Worm (Caenorhabditis elegans) whole organism, young adult: Measurements from ENCODE around the gene kin-36.

ENCODE experiments used
- C17E4.6 ChIP-seq: fragments of 200-800 bp; sonication (Bioruptor generic); IDR thresholded peaks from 2 replicates; pipeline ENCODE4 v1.3.6; 2022; ENCODE audit warnings: missing genetic modification reagents, missing genetic modification characterization, missing compliant biosample characterization
- F33H1.4 ChIP-seq: fragments of 200-800 bp; sonication (Bioruptor generic); IDR thresholded peaks from 2 replicates; pipeline ENCODE4 v1.3.6; 2022; ENCODE audit warnings: missing genetic modification reagents, missing genetic modification characterization, missing compliant biosample characterization
- F55B11.4 ChIP-seq: sonication (generic microtip); optimal IDR thresholded peaks from 2 replicates; lab custom pipeline; 2016; ENCODE audit warnings: missing compliant biosample characterization, missing genetic modification characterization, borderline replicate concordance; ENCODE audit not compliant: insufficient read depth
- F57C9.4 ChIP-seq: sonication (generic microtip); optimal IDR thresholded peaks from 2 replicates; lab custom pipeline; 2017; ENCODE audit warnings: mild to moderate bottlenecking, missing genetic modification characterization, missing compliant biosample characterization
- T07F8.4 ChIP-seq: sonication (generic microtip); optimal IDR thresholded peaks from 2 replicates; lab custom pipeline; 2016; ENCODE audit warnings: mild to moderate bottlenecking, missing genetic modification characterization, moderate library complexity, missing compliant biosample characterization
- T26A5.8 ChIP-seq: sonication (generic microtip); optimal IDR thresholded peaks from 2 replicates; lab custom pipeline; 2016; ENCODE audit warnings: missing genetic modification characterization, missing compliant biosample characterization
- Y56A3A.18 ChIP-seq: fragments of 200-800 bp; sonication (Bioruptor generic); IDR thresholded peaks from 2 replicates; pipeline ENCODE4 v1.3.6; 2022; ENCODE audit warnings: missing genetic modification reagents, missing genetic modification characterization, missing compliant biosample characterization
- Y67H2A.10 ChIP-seq: fragments of 200-800 bp; sonication (Bioruptor generic); conservative IDR thresholded peaks from 2 replicates; pipeline ENCODE4 v1.3.6; 2022; ENCODE audit warnings: missing genetic modification reagents, missing genetic modification characterization, missing compliant biosample characterization
- Y79H2A.3 ChIP-seq: fragments of 200-800 bp; sonication (Bioruptor generic); conservative IDR thresholded peaks from 2 replicates; pipeline ENCODE4 v1.3.6; 2022; ENCODE audit warnings: missing genetic modification reagents, missing genetic modification characterization, missing compliant biosample characterization
- Y95B8A.8 ChIP-seq: fragments of 200-800 bp; sonication (Bioruptor generic); IDR thresholded peaks from 2 replicates; pipeline ENCODE4 v1.3.6; 2022; ENCODE audit warnings: missing genetic modification reagents, missing genetic modification characterization, missing compliant biosample characterization
- atf-7 ChIP-seq: sonication (generic microtip); optimal IDR thresholded peaks from 2 replicates; lab custom pipeline; 2017; ENCODE audit warnings: mild to moderate bottlenecking, missing genetic modification characterization, missing compliant biosample characterization
- attf-3 ChIP-seq: fragments of 200-800 bp; sonication (Bioruptor generic); conservative IDR thresholded peaks from 2 replicates; pipeline ENCODE4 v1.3.6; 2022; ENCODE audit warnings: missing genetic modification reagents, missing genetic modification characterization, missing compliant biosample characterization
- ceh-40 ChIP-seq: fragments of 200-800 bp; sonication (Bioruptor generic); IDR thresholded peaks from 2 replicates; pipeline ENCODE4 v1.3.6; 2022; ENCODE audit warnings: missing genetic modification characterization, missing compliant biosample characterization
- dpff-1 ChIP-seq: sonication (generic microtip); optimal IDR thresholded peaks from 2 replicates; lab custom pipeline; 2017; ENCODE audit warnings: mild to moderate bottlenecking, missing genetic modification characterization, missing compliant biosample characterization
- efl-1 ChIP-seq: fragments of 150-350 bp; optimal IDR thresholded peaks from 2 replicates; lab custom pipeline; 2014; ENCODE audit warnings: missing biosample characterization, missing genetic modification reagents, missing genetic modification characterization
- egl-44 ChIP-seq: fragments of 200-800 bp; sonication (Bioruptor generic); IDR thresholded peaks from 2 replicates; pipeline ENCODE4 v1.3.6; 2022; ENCODE audit warnings: missing genetic modification reagents, missing genetic modification characterization, missing compliant biosample characterization
- egrh-3 ChIP-seq: fragments of 200-800 bp; sonication (Bioruptor generic); IDR thresholded peaks from 2 replicates; pipeline ENCODE4 v1.3.6; 2022; ENCODE audit warnings: missing genetic modification reagents, missing genetic modification characterization, missing compliant biosample characterization
- ets-4 ChIP-seq: fragments of 200-800 bp; sonication (Bioruptor generic); optimal IDR thresholded peaks from 2 replicates; lab custom pipeline; 2018; ENCODE audit warnings: mild to moderate bottlenecking, missing genetic modification characterization, missing compliant biosample characterization
- gei-17 ChIP-seq: fragments of 200-800 bp; sonication (Bioruptor generic); optimal IDR thresholded peaks from 2 replicates; lab custom pipeline; 2018; ENCODE audit warnings: mild to moderate bottlenecking, missing genetic modification characterization, missing compliant biosample characterization
- him-1 ChIP-seq: sonication (generic microtip); optimal IDR thresholded peaks from 2 replicates; lab custom pipeline; 2016; ENCODE audit warnings: missing genotype, missing genetic modification reagents, missing genetic modification characterization, missing compliant biosample characterization
- hmg-1.2 ChIP-seq: fragments of 200-800 bp; sonication (Bioruptor generic); IDR thresholded peaks from 2 replicates; pipeline ENCODE4 v1.3.6; 2022; ENCODE audit warnings: missing genetic modification reagents, missing genetic modification characterization, missing compliant biosample characterization
- hmg-20 ChIP-seq: fragments of 200-800 bp; sonication (Bioruptor generic); IDR thresholded peaks from 2 replicates; pipeline ENCODE4 v1.3.6; 2022; ENCODE audit warnings: missing genetic modification reagents, missing genetic modification characterization, missing compliant biosample characterization
- hsf-1 ChIP-seq: fragments of 200-800 bp; sonication (Bioruptor generic); IDR thresholded peaks from 2 replicates; pipeline ENCODE4 v1.3.6; 2022; ENCODE audit warnings: missing genetic modification reagents, missing genetic modification characterization, missing compliant biosample characterization
- let-526 ChIP-seq: fragments of 200-800 bp; sonication (Bioruptor generic); IDR thresholded peaks from 2 replicates; pipeline ENCODE4 v1.3.6; 2022; ENCODE audit warnings: missing genetic modification reagents, missing genetic modification characterization, missing compliant biosample characterization
- lin-54 ChIP-seq: fragments of 200-800 bp; sonication (Bioruptor generic); optimal IDR thresholded peaks from 2 replicates; lab custom pipeline; 2018; ENCODE audit warnings: mild to moderate bottlenecking, missing genetic modification characterization, missing compliant biosample characterization
- lir-1 ChIP-seq: fragments of 200-800 bp; sonication (Bioruptor generic); conservative IDR thresholded peaks from 2 replicates; pipeline ENCODE4 v1.3.6; 2022; ENCODE audit warnings: missing genetic modification reagents, missing genetic modification characterization, missing compliant biosample characterization
- lsy-27 ChIP-seq: sonication (generic microtip); optimal IDR thresholded peaks from 2 replicates; lab custom pipeline; 2017; ENCODE audit warnings: missing genetic modification characterization, mild to moderate bottlenecking, missing compliant biosample characterization, antibody characterized with exemption, missing genotype, borderline replicate concordance; ENCODE audit not compliant: insufficient read depth
- madf-10 ChIP-seq: sonication (generic microtip); optimal IDR thresholded peaks from 2 replicates; lab custom pipeline; 2016; ENCODE audit warnings: mild to moderate bottlenecking, missing genetic modification characterization, missing compliant biosample characterization
- madf-6 ChIP-seq: fragments of 200-800 bp; sonication (Bioruptor generic); IDR thresholded peaks from 2 replicates; pipeline ENCODE4 v1.3.6; 2022; ENCODE audit warnings: missing genetic modification reagents, missing genetic modification characterization, missing compliant biosample characterization
- mel-28 ChIP-seq: sonication (generic microtip); optimal IDR thresholded peaks from 2 replicates; lab custom pipeline; 2016; ENCODE audit warnings: borderline replicate concordance, mild to moderate bottlenecking, missing genetic modification characterization, missing compliant biosample characterization
- mxl-1 ChIP-seq: sonication (generic microtip); optimal IDR thresholded peaks from 2 replicates; lab custom pipeline; 2016; ENCODE audit warnings: missing genetic modification characterization, missing compliant biosample characterization
- nhr-120 ChIP-seq: fragments of 200-800 bp; sonication (Bioruptor generic); IDR thresholded peaks from 2 replicates; pipeline ENCODE4 v1.3.6; 2022; ENCODE audit warnings: missing genetic modification characterization, missing compliant biosample characterization
- rcor-1 ChIP-seq: fragments of 200-800 bp; sonication (Bioruptor generic); IDR thresholded peaks from 2 replicates; pipeline ENCODE4 v1.3.6; 2022; ENCODE audit warnings: missing genetic modification reagents, missing genetic modification characterization, missing compliant biosample characterization
- repo-1 ChIP-seq: sonication (generic microtip); optimal IDR thresholded peaks from 2 replicates; lab custom pipeline; 2017; ENCODE audit warnings: mild to moderate bottlenecking, missing genetic modification characterization, missing compliant biosample characterization
- sea-2 ChIP-seq: fragments of 200-800 bp; sonication (Bioruptor generic); IDR thresholded peaks from 2 replicates; pipeline ENCODE4 v1.3.6; 2022; ENCODE audit warnings: missing genetic modification characterization, missing compliant biosample characterization
- snpc-1.1 ChIP-seq: sonication (generic microtip); optimal IDR thresholded peaks from 2 replicates; lab custom pipeline; 2017; ENCODE audit warnings: missing genetic modification characterization, mild to moderate bottlenecking, missing compliant biosample characterization, antibody characterized with exemption, moderate library complexity, missing genotype, missing genetic modification reagents; ENCODE audit not compliant: insufficient read depth
- snpc-1.3 ChIP-seq: sonication (generic microtip); optimal IDR thresholded peaks from 2 replicates; lab custom pipeline; 2017; ENCODE audit warnings: missing genetic modification characterization, mild to moderate bottlenecking, missing compliant biosample characterization, antibody characterized with exemption, moderate library complexity, missing genotype, missing genetic modification reagents; ENCODE audit not compliant: insufficient read depth
- snpc-4 ChIP-seq, 5 experiments: fragments of 150-350 bp in 1 of 5; sonication (generic microtip) in 4 of 5; optimal IDR thresholded peaks; 2 replicates each; lab custom pipeline; 2014 to 2018; ENCODE audit warnings: missing genetic modification characterization in 5 of 5, missing biosample characterization in 3 of 5, antibody characterized with exemption in 2 of 5, mild to moderate bottlenecking in 2 of 5, missing compliant biosample characterization in 2 of 5, missing genotype in 2 of 5, moderate library complexity in 2 of 5, missing genetic modification reagents in 1 of 5
- somi-1 ChIP-seq: fragments of 200-800 bp; sonication (Bioruptor generic); optimal IDR thresholded peaks from 2 replicates; lab custom pipeline; 2018; ENCODE audit warnings: mild to moderate bottlenecking, missing genetic modification characterization, missing compliant biosample characterization
- zim-3 ChIP-seq: sonication (generic microtip); optimal IDR thresholded peaks from 2 replicates; lab custom pipeline; 2017; ENCODE audit warnings: mild to moderate bottlenecking, missing genetic modification characterization, moderate library complexity, missing compliant biosample characterization
- ztf-28 ChIP-seq: fragments of 200-800 bp; sonication (Bioruptor generic); IDR thresholded peaks from 2 replicates; pipeline ENCODE4 v1.3.6; 2022; ENCODE audit warnings: missing genetic modification reagents, missing genetic modification characterization, missing compliant biosample characterization

kin-36 gene

ce11 chrIV:4660151-4661041 is 18.4 kb upstream of the kin-36 start, which contains the start of the genes F29B9.11 and jmjd-1.2 (continued):
- TF ChIP-seq hsf-1 (GFP tag; lab: Robert Waterston, UW) (peak; percentile 75), atf-7 (peak; percentile 57), mel-28 (no peak), attf-3 (peak; percentile 73), mxl-1 (tag; lab: Kevin White, UChicago) (no peak), Y95B8A.8 (GFP tag; lab: Robert Waterston, UW) (peak; percentile 83), snpc-1.3 (peak; percentile 50), dpff-1 (tag; lab: Kevin White, UChicago) (no peak), egrh-3 (GFP tag; lab: Robert Waterston, UW) (peak; percentile 72), lsy-27 (tag; lab: Kevin White, UChicago) (no peak), Y67H2A.10 (GFP tag; lab: Robert Waterston, UW) (0 out of 2 replicates have a peak, but pooled peaks have one; percentile 36), hmg-1.2 (GFP tag; lab: Robert Waterston, UW) (peak; percentile 73), ztf-28 (peak; percentile 88; the same call in 1 of the 2 replicates), somi-1 (peak; percentile 49), efl-1 (GFP tag; lab: Kevin White, UChicago) (peak; percentile 43), nhr-120 (GFP tag; lab: Robert Waterston, UW) (no peak), rcor-1 (peak; percentile 86), ceh-40 (GFP tag; lab: Robert Waterston, UW) (no peak), C17E4.6 (GFP tag; lab: Robert Waterston, UW) (peak; percentile 82; the same call in 1 of the 2 replicates), sea-2 (0 out of 2 replicates have a peak, but pooled peaks have one; percentile 23), snpc-1.1 (tag; lab: Kevin White, UChicago) (no peak), him-1 (tag; lab: Kevin White, UChicago) (no peak), gei-17 (peak; percentile 42), ets-4 (GFP tag; lab: Kevin White, UChicago) (no peak), madf-10 (peak; percentile 86), let-526 (GFP tag; lab: Robert Waterston, UW) (peak; percentile 46; the same call in 1 of the 2 replicates), hmg-20 (GFP tag; lab: Robert Waterston, UW) (no peak), lin-54 (GFP tag; lab: Kevin White, UChicago) (peak; percentile 86), Y79H2A.3 (GFP tag; lab: Robert Waterston, UW) (0 out of 2 replicates have a peak, but pooled peaks have one; percentile 60), egl-44 (GFP tag; lab: Robert Waterston, UW) (peak; percentile 61; the same call in 1 of the 2 replicates), zim-3 (peak; percentile 54), Y56A3A.18 (no peak), madf-6 (GFP tag; lab: Robert Waterston, UW) (peak; percentile 87), F57C9.4 (tag; lab: Kevin White, UChicago) (no peak)
- TF ChIP-seq, all 124 proteins: peak for 74

- TF ChIP-seq T07F8.4 (tag; lab: Kevin White, UChicago) (no peak), F55B11.4 (tag; lab: Kevin White, UChicago) (no peak), F33H1.4 (GFP tag; lab: Robert Waterston, UW) (0 out of 2 replicates have a peak, but pooled peaks have one; percentile 29), repo-1 (tag; lab: Kevin White, UChicago) (peak; percentile 15), lin-54 (GFP tag; lab: Kevin White, UChicago) (peak; percentile 3), egrh-3 (GFP tag; lab: Robert Waterston, UW) (no peak), snpc-1.3 (peak; percentile 25), lir-1 (GFP tag; lab: Robert Waterston, UW) (no peak), snpc-4 (GFP tag; optimal IDR thresholded peaks at IDR 0.05; lab: Kevin White, UChicago) (no peak), snpc-4 (tag; optimal IDR thresholded peaks at IDR 0.05; lab: Kevin White, UChicago) (peak in 1 of 4 experiments; percentile 26), T26A5.8 (tag; lab: Kevin White, UChicago) (no peak), dpff-1 (tag; lab: Kevin White, UChicago) (no peak)
Observed at ce11 chrIV:4665079-4665478, 13.7 kb upstream of the kin-36 start, which contains the start of gene F29B9.1. Gene F29B9.1, plus strand, starts transcription at chrIV:4665379.
